Fruit fly (Drosophila melanogaster) whole organism, adult: Measurements from ENCODE around the gene CG44000.
A peak's percentile ranks its signal among the peaks of the same experiment; 100 is the strongest.

Experiments used
- CG11617 ChIP-seq: fragments of 200-800 bp; sonication (Bioruptor generic); optimal IDR thresholded peaks from 2 replicates; lab custom pipeline; 2017; ENCODE audit warnings: mild to moderate bottlenecking, missing biosample characterization, missing genetic modification reagents, missing genetic modification characterization
- CG12768 ChIP-seq: fragments of 200-800 bp; sonication (Bioruptor generic); optimal IDR thresholded peaks from 2 replicates; lab custom pipeline; 2017; ENCODE audit warnings: missing biosample characterization, missing genetic modification characterization, mild to moderate bottlenecking, moderate library complexity, missing genetic modification reagents
- CG14711 ChIP-seq: fragments of 200-800 bp; sonication (Bioruptor generic); optimal IDR thresholded peaks from 2 replicates; lab custom pipeline; 2018; ENCODE audit warnings: missing biosample characterization, mild to moderate bottlenecking, missing genetic modification characterization, moderate library complexity
- CG1620 ChIP-seq: fragments of 200-800 bp; sonication (Bioruptor generic); optimal IDR thresholded peaks from 2 replicates; lab custom pipeline; 2016; ENCODE audit warnings: missing biosample characterization, missing genetic modification characterization
- CG33017 ChIP-seq: fragments of 200-800 bp; sonication (Bioruptor generic); optimal IDR thresholded peaks from 2 replicates; lab custom pipeline; 2018; ENCODE audit warnings: missing biosample characterization, mild to moderate bottlenecking, missing genetic modification characterization, moderate library complexity
- CG5204 ChIP-seq: fragments of 200-800 bp; sonication (Bioruptor generic); optimal IDR thresholded peaks from 2 replicates; lab custom pipeline; 2016; ENCODE audit warnings: missing biosample characterization, missing genetic modification characterization
- CG7045 ChIP-seq: fragments of 200-800 bp; sonication (Bioruptor generic); optimal IDR thresholded peaks from 2 replicates; lab custom pipeline; 2017; ENCODE audit warnings: missing biosample characterization, mild to moderate bottlenecking, missing genetic modification characterization
- CG7101 ChIP-seq: fragments of 200-800 bp; sonication (Bioruptor generic); optimal IDR thresholded peaks from 2 replicates; lab custom pipeline; 2018; ENCODE audit warnings: missing biosample characterization, mild to moderate bottlenecking, missing genetic modification characterization, moderate library complexity
- Clk ChIP-seq: fragments of 200-800 bp; sonication (Bioruptor generic); optimal IDR thresholded peaks from 2 replicates; lab custom pipeline; 2017; ENCODE audit warnings: missing biosample characterization, missing genetic modification characterization
- Crg-1 ChIP-seq: fragments of 200-800 bp; sonication (Bioruptor generic); optimal IDR thresholded peaks from 2 replicates; lab custom pipeline; 2016; ENCODE audit warnings: missing biosample characterization, missing genetic modification characterization
- Hr96 ChIP-seq: fragments of 200-800 bp; sonication (Bioruptor generic); optimal IDR thresholded peaks from 2 replicates; lab custom pipeline; 2016; ENCODE audit warnings: missing biosample characterization, missing genetic modification characterization
- Mnt ChIP-seq: fragments of 200-800 bp; sonication (Bioruptor generic); optimal IDR thresholded peaks from 2 replicates; lab custom pipeline; 2016; ENCODE audit warnings: missing biosample characterization, mild to moderate bottlenecking, missing genetic modification characterization
- bab1 ChIP-seq: fragments of 200-800 bp; sonication (Bioruptor generic); optimal IDR thresholded peaks from 3 replicates; lab custom pipeline; 2019; ENCODE audit warnings: missing biosample characterization, mild to moderate bottlenecking, missing genetic modification characterization, moderate library complexity
- cic ChIP-seq: fragments of 200-800 bp; sonication (Bioruptor generic); optimal IDR thresholded peaks from 2 replicates; lab custom pipeline; 2017; ENCODE audit warnings: missing biosample characterization, mild to moderate bottlenecking, missing genetic modification characterization, moderate library complexity
- cnc ChIP-seq, 2 experiments: fragments of >200 bp; optimal IDR thresholded peaks; 2 replicates each; lab custom pipeline; 2017
- kay ChIP-seq: fragments of 200-800 bp; sonication (Bioruptor generic); peaks from one replicate; lab custom pipeline; 2016; ENCODE audit warnings: missing biosample characterization, missing genetic modification characterization, borderline replicate concordance
- ovo ChIP-seq: fragments of 200-800 bp; sonication (Bioruptor generic); optimal IDR thresholded peaks from 2 replicates; lab custom pipeline; 2016; ENCODE audit warnings: missing biosample characterization, missing genetic modification characterization
- pad ChIP-seq: fragments of 200-800 bp; sonication (Bioruptor generic); optimal IDR thresholded peaks from 3 replicates; lab custom pipeline; 2017; ENCODE audit warnings: missing biosample characterization, missing genetic modification characterization, mild to moderate bottlenecking, moderate library complexity, missing genetic modification reagents
- tj ChIP-seq: fragments of 200-800 bp; sonication (Bioruptor generic); optimal IDR thresholded peaks from 3 replicates; lab custom pipeline; 2017; ENCODE audit warnings: missing biosample characterization, mild to moderate bottlenecking, missing genetic modification characterization, moderate library complexity
- toe ChIP-seq: fragments of 200-800 bp; sonication (Bioruptor generic); optimal IDR thresholded peaks from 2 replicates; lab custom pipeline; 2016; ENCODE audit warnings: missing biosample characterization, missing genetic modification characterization

Gene CG44000

DNA sequence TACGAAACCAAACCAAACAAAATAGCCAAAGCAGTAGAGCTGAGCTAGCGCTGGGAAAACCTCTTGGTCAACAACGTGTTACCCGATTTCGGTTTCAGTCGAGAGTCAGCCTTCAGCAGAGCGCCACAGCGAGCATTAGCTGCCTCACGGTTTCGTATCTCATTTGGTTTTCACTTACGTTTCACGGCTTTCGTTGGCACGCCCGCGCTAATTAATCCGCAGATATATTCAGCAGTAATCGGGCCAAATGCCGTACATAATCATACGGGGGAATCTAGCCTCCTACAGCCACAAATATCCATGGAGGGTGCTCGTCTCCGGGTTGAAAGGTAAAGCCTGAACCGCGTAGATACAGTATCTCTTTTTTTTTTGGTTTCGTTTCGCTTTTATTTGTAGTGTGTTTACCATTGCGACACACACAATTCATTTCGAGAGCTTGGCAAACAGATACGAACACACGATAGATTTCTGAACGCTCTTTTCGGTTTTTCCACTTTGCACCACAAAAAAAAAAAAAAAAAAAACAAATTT lies 1.4 kb downstream of the CG44000 start, which contains the start of gene CG31650:
Gene CG31650 (minus strand): TSS at position 352 of the 531 bp plus-strand sequence.
- TF ChIP-seq CG7045 (GFP tag; lab: Kevin White, UChicago) (no peak), CG1620 (GFP tag; lab: Kevin White, UChicago) (no peak), kay (GFP tag; lab: Kevin White, UChicago) (no peak), bab1 (GFP tag; lab: Kevin White, UChicago) (no peak), Hr96 (GFP tag; lab: Kevin White, UChicago) (no peak), CG7101 (tag; lab: Kevin White, UChicago) (no peak), Crg-1 (no peak), cic (GFP tag; lab: Kevin White, UChicago) (no peak), toe (no peak)

DNA sequence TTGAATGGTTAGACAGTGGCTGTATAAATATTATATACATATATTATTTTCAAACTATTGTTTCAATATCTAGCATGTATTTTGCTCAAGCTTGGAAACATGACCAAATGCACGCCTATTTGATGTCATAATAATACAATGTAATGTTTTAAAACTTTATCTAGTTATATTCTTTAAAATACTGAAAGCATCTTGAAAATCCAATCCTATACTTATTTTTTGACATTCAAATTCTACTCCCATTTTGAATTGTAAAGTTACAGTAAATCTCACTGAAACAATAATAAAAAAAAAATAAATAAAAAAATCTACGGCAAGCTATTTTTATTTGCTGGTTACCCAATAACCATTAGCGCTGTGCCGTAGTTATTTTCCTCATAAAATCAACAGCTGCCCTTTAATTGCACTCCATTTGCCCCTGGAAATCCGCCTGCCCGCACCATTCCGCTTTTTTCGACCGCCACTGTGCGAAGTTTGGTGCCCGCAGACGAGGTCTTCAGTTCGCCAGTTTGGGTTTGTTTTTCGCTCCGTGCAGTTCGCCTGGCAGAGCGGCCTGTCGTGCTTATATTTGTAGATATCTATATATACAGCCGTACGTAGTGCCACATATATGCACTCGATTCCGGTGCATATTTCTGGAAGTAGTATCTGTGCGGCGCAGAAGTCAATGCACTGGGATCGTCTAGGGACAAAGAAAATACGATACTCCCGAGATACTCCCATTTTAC lies 2.0 kb downstream of the CG44000 start:
- TF ChIP-seq Hr96 (GFP tag; lab: Kevin White, UChicago) (no peak), bab1 (GFP tag; lab: Kevin White, UChicago) (no peak), toe (no peak), kay (GFP tag; lab: Kevin White, UChicago) (peak; percentile 66), CG12768 (GFP tag; lab: Kevin White, UChicago) (peak; percentile 10), Mnt (peak; percentile 33), CG33017 (tag; lab: Kevin White, UChicago) (peak; percentile 57), CG5204 (peak; percentile 15), tj (GFP tag; lab: Kevin White, UChicago) (peak; percentile 26), CG7101 (tag; lab: Kevin White, UChicago) (peak; percentile 48), pad (GFP tag; lab: Kevin White, UChicago) (peak; percentile 18), Clk (GFP tag; lab: Kevin White, UChicago) (no peak), CG14711 (tag; lab: Kevin White, UChicago) (no peak), Crg-1 (peak; percentile 34), ovo (peak; percentile 58), CG7045 (GFP tag; lab: Kevin White, UChicago) (no peak), cic (GFP tag; lab: Kevin White, UChicago) (peak; percentile 13), CG1620 (GFP tag; lab: Kevin White, UChicago) (peak; percentile 4), CG11617 (GFP tag; lab: Kevin White, UChicago) (peak; percentile 57), cnc (optimal IDR thresholded peaks at IDR 0.05; lab: Kevin White, UChicago) (no peak)

DNA sequence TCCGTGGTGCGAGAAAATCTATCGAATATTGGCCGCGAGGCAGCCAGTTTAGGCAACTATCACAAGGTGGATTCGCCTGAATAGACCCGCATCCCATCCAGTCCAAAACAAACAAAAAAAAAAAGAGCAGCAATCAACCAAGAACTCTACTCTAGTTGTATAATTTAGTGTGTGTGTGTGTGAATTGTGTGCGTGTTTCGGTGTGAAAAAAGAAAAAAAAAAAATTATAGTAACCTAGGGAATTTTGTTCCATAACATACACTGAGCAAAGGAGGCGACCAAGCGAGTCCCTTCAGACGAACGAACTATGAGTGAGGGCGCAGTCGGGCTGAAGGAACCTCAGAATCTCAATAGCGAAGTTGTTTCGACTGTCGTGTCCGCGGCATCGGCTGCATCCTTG lies 3.2 kb downstream of the CG44000 start:
- TF ChIP-seq cnc (optimal IDR thresholded peaks at IDR 0.05; lab: Kevin White, UChicago) (no peak), CG7045 (GFP tag; lab: Kevin White, UChicago) (no peak), cic (GFP tag; lab: Kevin White, UChicago) (no peak), CG7101 (tag; lab: Kevin White, UChicago) (no peak), bab1 (GFP tag; lab: Kevin White, UChicago) (no peak), tj (GFP tag; lab: Kevin White, UChicago) (no peak), CG33017 (tag; lab: Kevin White, UChicago) (no peak), toe (no peak), CG5204 (no peak), CG1620 (GFP tag; lab: Kevin White, UChicago) (no peak), Crg-1 (no peak), CG14711 (tag; lab: Kevin White, UChicago) (no peak)

DNA sequence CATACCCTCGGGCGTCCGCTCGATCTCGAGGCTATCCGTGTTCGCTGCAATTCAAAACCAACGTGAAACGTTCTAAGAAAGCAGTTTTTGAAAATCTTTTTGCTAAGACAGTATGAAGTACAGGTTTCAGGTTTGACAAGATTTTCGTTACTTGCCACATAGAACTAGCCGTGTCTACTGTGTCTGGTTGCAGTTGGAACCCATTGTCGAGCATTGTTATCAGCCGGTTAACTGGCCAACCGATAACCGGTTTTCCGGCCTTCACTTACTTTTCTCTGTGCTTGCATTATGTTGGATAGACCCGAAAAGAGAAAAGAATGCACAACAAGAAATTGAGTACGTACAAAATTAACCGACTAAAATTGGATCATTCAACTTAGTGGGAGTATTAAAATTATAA lies 6.9 kb downstream of the CG44000 start:
- no peak for TF ChIP-seq Clk (GFP tag; lab: Kevin White, UChicago)
- no peak for TF ChIP-seq CG7045 (GFP tag; lab: Kevin White, UChicago)
- TF ChIP-seq ovo = no peak
- no peak for TF ChIP-seq CG12768 (GFP tag; lab: Kevin White, UChicago)

DNA sequence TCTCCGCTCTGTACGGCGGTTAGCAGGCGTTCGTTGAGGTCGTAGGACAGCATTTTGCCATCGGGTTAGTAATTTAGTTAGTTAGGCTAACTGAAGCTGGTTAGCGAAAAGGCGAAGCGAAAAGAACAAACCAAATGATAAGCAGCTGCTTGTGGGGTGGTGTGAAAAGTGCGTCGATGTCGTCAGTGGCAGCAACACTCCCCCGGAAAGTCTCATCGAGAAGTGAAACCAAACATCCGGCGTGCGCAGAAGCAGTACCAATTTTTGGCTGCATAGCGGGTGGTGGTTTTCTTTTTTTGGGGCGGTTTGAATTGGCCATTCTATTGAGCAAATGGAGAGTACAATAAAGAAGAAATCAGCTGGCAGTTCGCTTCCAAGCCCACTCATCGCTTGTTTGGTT lies 7.8 kb downstream of the CG44000 start, which contains the start of gene CG9121:
Gene CG9121 (minus strand): TSS at position 238 of the 400 bp plus-strand sequence.
- TF ChIP-seq CG7101 (tag; lab: Kevin White, UChicago) (no peak), CG1620 (GFP tag; lab: Kevin White, UChicago) (no peak), CG12768 (GFP tag; lab: Kevin White, UChicago) (no peak), Crg-1 (no peak), Hr96 (GFP tag; lab: Kevin White, UChicago) (no peak)

DNA sequence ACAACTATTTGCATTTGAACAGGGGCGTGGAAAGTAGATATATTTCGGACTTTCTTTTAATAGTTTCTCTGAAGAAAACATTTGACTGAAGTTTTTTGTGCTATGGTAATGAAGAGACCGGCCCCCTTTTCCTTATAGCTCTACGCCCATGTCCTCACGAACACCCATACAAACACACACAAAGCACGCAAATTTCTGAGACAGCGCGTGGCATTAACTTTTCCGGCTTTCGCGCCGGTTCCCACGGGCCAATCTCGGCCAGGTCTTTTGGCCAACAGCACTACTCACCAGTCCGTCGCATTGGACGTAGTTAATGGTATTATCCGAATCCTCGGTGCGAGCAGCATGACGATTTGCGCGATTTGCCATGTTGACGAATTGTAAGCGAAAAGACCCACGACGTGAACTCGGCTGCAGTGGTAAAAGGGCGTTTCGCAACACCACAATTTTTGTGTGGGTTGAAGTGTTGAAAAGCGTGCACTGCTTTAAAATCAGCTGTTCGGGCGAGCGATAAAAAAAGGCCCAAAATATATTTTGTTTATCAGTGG lies 9.4 kb downstream of the CG44000 start, which contains the start of gene senju:
Gene senju (plus strand): TSS at position 477 of the 548 bp plus-strand sequence.
- TF ChIP-seq CG7045 (GFP tag; lab: Kevin White, UChicago) (peak; percentile 77), CG33017 (tag; lab: Kevin White, UChicago) (peak; percentile 82), CG14711 (tag; lab: Kevin White, UChicago) (peak; percentile 66), kay (GFP tag; lab: Kevin White, UChicago) (no peak), CG5204 (no peak), CG7101 (tag; lab: Kevin White, UChicago) (peak; percentile 86), Crg-1 (peak; percentile 97), cic (GFP tag; lab: Kevin White, UChicago) (peak; percentile 89), bab1 (GFP tag; lab: Kevin White, UChicago) (peak; percentile 80), ovo (peak; percentile 83), CG11617 (GFP tag; lab: Kevin White, UChicago) (peak; percentile 86), tj (GFP tag; lab: Kevin White, UChicago) (peak; percentile 83), Clk (GFP tag; lab: Kevin White, UChicago) (peak; percentile 67), pad (GFP tag; lab: Kevin White, UChicago) (peak; percentile 88), CG12768 (GFP tag; lab: Kevin White, UChicago) (peak; percentile 91), Hr96 (GFP tag; lab: Kevin White, UChicago) (peak; percentile 79), toe (no peak), Mnt (peak; percentile 98), cnc (optimal IDR thresholded peaks at IDR 0.05; lab: Kevin White, UChicago) (no peak), CG1620 (GFP tag; lab: Kevin White, UChicago) (peak; percentile 94)
